Worm (Caenorhabditis elegans) whole organism, late embryonic: ENCODE data around the gene taf-8.
A peak's percentile ranks its signal among the peaks of the same experiment; 100 is the strongest.

Experiments
- C38D4.7 ChIP-seq: fragments of 200-800 bp; sonication (Bioruptor generic); optimal IDR thresholded peaks from 2 replicates; lab custom pipeline; 2018; ENCODE audit warnings: mild to moderate bottlenecking, missing genetic modification characterization, moderate library complexity, missing compliant biosample characterization
- K09A11.1 ChIP-seq: sonication (generic microtip); optimal IDR thresholded peaks from 2 replicates; lab custom pipeline; 2017; ENCODE audit warnings: antibody characterized with exemption, mild to moderate bottlenecking, missing genetic modification characterization, missing compliant biosample characterization; ENCODE audit not compliant: insufficient read depth
- T23F11.4 ChIP-seq: fragments of 200-800 bp; sonication (Bioruptor generic); optimal IDR thresholded peaks from 2 replicates; lab custom pipeline; 2018; ENCODE audit warnings: mild to moderate bottlenecking, missing genetic modification characterization, missing compliant biosample characterization
- ceh-14 ChIP-seq: sonication (generic microtip); optimal IDR thresholded peaks from 2 replicates; lab custom pipeline; 2016; ENCODE audit warnings: missing genotype, missing genetic modification characterization, missing compliant biosample characterization
- ceh-24 ChIP-seq: sonication (generic microtip); optimal IDR thresholded peaks from 2 replicates; lab custom pipeline; 2016; ENCODE audit warnings: mild to moderate bottlenecking, missing genetic modification characterization, missing compliant biosample characterization
- ceh-30 ChIP-seq: fragments of 150-350 bp; optimal IDR thresholded peaks from 2 replicates; lab custom pipeline; 2014; ENCODE audit warnings: missing biosample characterization, missing genetic modification characterization
- ceh-34 ChIP-seq: sonication (generic microtip); optimal IDR thresholded peaks from 2 replicates; lab custom pipeline; 2016; ENCODE audit warnings: mild to moderate bottlenecking, missing genetic modification characterization, missing compliant biosample characterization
- ceh-45 ChIP-seq: fragments of 200-800 bp; sonication (Bioruptor generic); IDR thresholded peaks from 2 replicates; pipeline ENCODE4 v1.3.6; 2022; ENCODE audit warnings: missing genetic modification reagents, missing genetic modification characterization, missing compliant biosample characterization
- ceh-48 ChIP-seq: sonication (generic microtip); optimal IDR thresholded peaks from 2 replicates; lab custom pipeline; 2016; ENCODE audit warnings: missing genetic modification characterization, inconsistent platforms, missing compliant biosample characterization
- ceh-6 ChIP-seq: fragments of 200-800 bp; sonication (Bioruptor generic); optimal IDR thresholded peaks from 2 replicates; lab custom pipeline; 2018; ENCODE audit warnings: mild to moderate bottlenecking, missing genetic modification characterization, missing compliant biosample characterization
- ceh-9 ChIP-seq: sonication (generic microtip); optimal IDR thresholded peaks from 2 replicates; lab custom pipeline; 2016; ENCODE audit warnings: mild to moderate bottlenecking, missing genetic modification characterization, inconsistent platforms, missing compliant biosample characterization
- che-1 ChIP-seq: sonication (generic microtip); optimal IDR thresholded peaks from 2 replicates; lab custom pipeline; 2016; ENCODE audit warnings: mild to moderate bottlenecking, missing genetic modification characterization, missing compliant biosample characterization
- dmd-4 ChIP-seq: sonication (generic microtip); optimal IDR thresholded peaks from 2 replicates; lab custom pipeline; 2016; ENCODE audit warnings: borderline replicate concordance, missing genetic modification characterization, missing compliant biosample characterization
- dve-1 ChIP-seq: sonication (generic microtip); optimal IDR thresholded peaks from 2 replicates; lab custom pipeline; 2017; ENCODE audit warnings: antibody characterized with exemption, mild to moderate bottlenecking, missing genetic modification characterization, missing compliant biosample characterization
- elt-2 ChIP-seq: sonication (generic microtip); optimal IDR thresholded peaks from 2 replicates; lab custom pipeline; 2016; ENCODE audit warnings: missing genetic modification reagents, missing genetic modification characterization, missing compliant biosample characterization
- ets-4 ChIP-seq: sonication (generic microtip); optimal IDR thresholded peaks from 2 replicates; lab custom pipeline; 2016; ENCODE audit warnings: missing genetic modification characterization, missing compliant biosample characterization
- eyg-1 ChIP-seq: sonication (generic microtip); optimal IDR thresholded peaks from 2 replicates; lab custom pipeline; 2016; ENCODE audit warnings: missing genotype, missing genetic modification characterization, missing compliant biosample characterization
- fkh-6 ChIP-seq: sonication (generic microtip); optimal IDR thresholded peaks from 2 replicates; lab custom pipeline; 2016; ENCODE audit warnings: missing genetic modification characterization, missing compliant biosample characterization
- hlh-30 ChIP-seq: sonication (generic microtip); optimal IDR thresholded peaks from 2 replicates; lab custom pipeline; 2017; ENCODE audit warnings: antibody characterized with exemption, missing genetic modification characterization, missing compliant biosample characterization; ENCODE audit not compliant: insufficient read depth
- hlh-8 ChIP-seq: sonication (generic microtip); optimal IDR thresholded peaks from 2 replicates; lab custom pipeline; 2016; ENCODE audit warnings: missing genotype, missing genetic modification characterization, missing compliant biosample characterization
- madf-2 ChIP-seq: sonication (generic microtip); optimal IDR thresholded peaks from 2 replicates; lab custom pipeline; 2017; ENCODE audit warnings: missing genetic modification characterization, missing compliant biosample characterization
- mec-3 ChIP-seq: sonication (generic microtip); optimal IDR thresholded peaks from 2 replicates; lab custom pipeline; 2016; ENCODE audit warnings: borderline replicate concordance, missing genetic modification characterization, missing compliant biosample characterization
- nhr-11 ChIP-seq: fragments of 150-350 bp; optimal IDR thresholded peaks from 2 replicates; lab custom pipeline; 2014; ENCODE audit warnings: missing biosample characterization, missing genetic modification characterization
- nhr-232 ChIP-seq: sonication (generic microtip); optimal IDR thresholded peaks from 2 replicates; lab custom pipeline; 2016; ENCODE audit warnings: missing genetic modification characterization, missing compliant biosample characterization
- pag-3 ChIP-seq: sonication (generic microtip); optimal IDR thresholded peaks from 2 replicates; lab custom pipeline; 2016; ENCODE audit warnings: missing compliant biosample characterization, missing genetic modification characterization, borderline replicate concordance
- pat-9 ChIP-seq: fragments of 200-800 bp; sonication (Bioruptor generic); optimal IDR thresholded peaks from 2 replicates; lab custom pipeline; 2018; ENCODE audit warnings: mild to moderate bottlenecking, missing genetic modification characterization, moderate library complexity, missing compliant biosample characterization
- pha-2 ChIP-seq: sonication (generic microtip); optimal IDR thresholded peaks from 2 replicates; lab custom pipeline; 2017; ENCODE audit warnings: mild to moderate bottlenecking, missing genetic modification characterization, missing compliant biosample characterization
- pha-4 ChIP-seq: fragments of 150-350 bp; optimal IDR thresholded peaks from 2 replicates; lab custom pipeline; 2018; ENCODE audit warnings: missing biosample characterization, missing genetic modification reagents, missing genetic modification characterization
- pqm-1 ChIP-seq: sonication (generic microtip); optimal IDR thresholded peaks from 2 replicates; lab custom pipeline; 2016; ENCODE audit warnings: missing genetic modification characterization, missing compliant biosample characterization
- sox-2 ChIP-seq: fragments of 200-800 bp; sonication (Bioruptor generic); IDR thresholded peaks from 2 replicates; pipeline ENCODE4 v1.3.6; 2022; ENCODE audit warnings: missing genetic modification reagents, missing genetic modification characterization, missing compliant biosample characterization
- syd-9 ChIP-seq: sonication (generic microtip); optimal IDR thresholded peaks from 2 replicates; lab custom pipeline; 2016; ENCODE audit warnings: mild to moderate bottlenecking, missing genetic modification characterization, moderate library complexity, missing compliant biosample characterization
- unc-3 ChIP-seq, 2 experiments: fragments of 200-800 bp in 1 of 2; sonication (Bioruptor generic) in 1 of 2; sonication (generic microtip) in 1 of 2; conservative IDR thresholded peaks in 1 of 2; optimal IDR thresholded peaks in 1 of 2; 2 replicates each; pipeline versions ENCODE4 v1.3.6 to Lab custom; 2016 to 2022; ENCODE audit warnings: missing compliant biosample characterization in 2 of 2, missing genetic modification characterization in 2 of 2, missing genetic modification reagents in 1 of 2
- unc-42 ChIP-seq: sonication (generic microtip); optimal IDR thresholded peaks from 2 replicates; lab custom pipeline; 2016; ENCODE audit warnings: missing genotype, missing genetic modification characterization, missing compliant biosample characterization

The taf-8 gene

ce11 chrII:9665577-9665976 lies 3.5 kb upstream of the taf-8 start, which contains the start of gene ZK1320.5:
ZK1320.5 (minus strand) TSS chrII:9665677.
- TF ChIP-seq nhr-232 (tag; lab: Kevin White, UChicago) (no peak), ceh-45 (GFP tag; lab: Robert Waterston, UW) (no peak), eyg-1 (no peak)

ce11 chrII:9667382-9667781 lies 1.7 kb upstream of the taf-8 start, which contains the start of gene ZK1320.11:
ZK1320.11 (plus strand) TSS chrII:9667624.
- no peak for TF ChIP-seq hlh-30 (tag; lab: Kevin White, UChicago)
- TF ChIP-seq nhr-11: no peak
- peak; percentile 43 for TF ChIP-seq hlh-8 (tag; lab: Kevin White, UChicago)
- TF ChIP-seq K09A11.1 (tag; lab: Kevin White, UChicago): no peak
- no peak for TF ChIP-seq sox-2 (GFP tag; lab: Robert Waterston, UW)
- TF ChIP-seq dve-1: no peak
- no peak for TF ChIP-seq nhr-232 (tag; lab: Kevin White, UChicago)

- TF ChIP-seq pha-4: no peak
- no peak for TF ChIP-seq unc-42
- no peak for TF ChIP-seq T23F11.4 (GFP tag; lab: Kevin White, UChicago)
- no peak for TF ChIP-seq unc-3 (GFP tag; conservative IDR thresholded peaks at IDR 0.05; lab: Robert Waterston, UW)
- TF ChIP-seq unc-3 (tag; optimal IDR thresholded peaks at IDR 0.05; lab: Kevin White, UChicago): no peak
- TF ChIP-seq fkh-6 (tag; lab: Kevin White, UChicago): no peak
- no peak for TF ChIP-seq mec-3 (tag; lab: Kevin White, UChicago)
- TF ChIP-seq, all 69 proteins: peak for 0
These were observed 2.2 kb downstream of the taf-8 start, which contains the start of gene ZK1320.7 for ce11 chrII:9671308-9671707. ZK1320.7 (plus strand) TSS chrII:9671608.

- no peak for TF ChIP-seq ceh-48
- TF ChIP-seq ceh-6 (GFP tag; lab: Kevin White, UChicago): no peak
- TF ChIP-seq C38D4.7 (GFP tag; lab: Kevin White, UChicago): no peak
- no peak for TF ChIP-seq sox-2 (GFP tag; lab: Robert Waterston, UW)
- TF ChIP-seq ceh-24: no peak
- TF ChIP-seq ceh-34 (tag; lab: Kevin White, UChicago): no peak
- no peak for TF ChIP-seq ceh-9 (tag; lab: Kevin White, UChicago)
- TF ChIP-seq, all 69 proteins: peak for 0
These were observed 5.6 kb downstream of the taf-8 start, which contains the start of gene arc-1 for ce11 chrII:9674678-9675077. arc-1 (plus strand) TSS chrII:9674978.

- TF ChIP-seq che-1 (tag; lab: Kevin White, UChicago): no peak
- TF ChIP-seq dmd-4: no peak
- TF ChIP-seq ceh-30 (tag; lab: Kevin White, UChicago): no peak
- no peak for TF ChIP-seq ceh-14 (tag; lab: Kevin White, UChicago)
- no peak for TF ChIP-seq ets-4
- TF ChIP-seq nhr-11: no peak
- no peak for TF ChIP-seq pag-3
- no peak for TF ChIP-seq pha-2 (tag; lab: Kevin White, UChicago)
- no peak for TF ChIP-seq mec-3 (tag; lab: Kevin White, UChicago)
- no peak for TF ChIP-seq pqm-1 (tag; lab: Kevin White, UChicago)
- no peak for TF ChIP-seq madf-2 (tag; lab: Kevin White, UChicago)
- no peak for TF ChIP-seq elt-2 (tag; lab: Kevin White, UChicago)
- no peak for TF ChIP-seq pat-9 (tag; lab: Kevin White, UChicago)
- no peak for TF ChIP-seq syd-9 (tag; lab: Kevin White, UChicago)
These were observed 8.4 kb downstream of the taf-8 start for ce11 chrII:9677470-9677869.
